Worm (Caenorhabditis elegans): ENCODE results near the gene K12H6.4.

The K12H6.4 gene

DNA sequence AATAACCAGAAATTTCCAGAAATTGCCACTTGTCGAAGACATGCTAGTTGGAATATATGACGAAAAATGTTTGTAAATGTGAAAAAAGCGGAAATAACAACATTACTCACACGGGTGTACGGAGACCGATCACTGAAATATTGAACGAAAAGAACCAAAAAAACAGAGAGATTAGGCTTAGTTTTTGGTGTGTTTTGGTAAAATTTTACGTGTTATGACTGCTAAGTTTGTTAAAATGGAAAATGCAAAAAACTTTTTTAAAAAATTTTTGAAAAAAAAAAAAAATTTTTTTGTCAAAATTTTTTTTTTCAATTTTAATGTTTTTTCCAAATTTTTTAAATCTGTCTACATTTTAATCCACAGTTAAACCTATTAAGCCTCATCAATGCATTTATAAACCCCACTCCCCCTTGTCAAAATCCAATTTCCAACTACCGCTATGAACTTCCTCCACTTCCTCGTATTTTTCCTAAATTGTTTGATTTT is 1.6 kb downstream of the K12H6.4 start, which contains the start of the genes fut-4 and K12H6.10:
Gene fut-4 (minus strand): TSS at position 101 of the 486 bp plus-strand sequence.
Gene K12H6.10 (plus strand): TSS at position 436 of the 486 bp plus-strand sequence.
- TF ChIP-seq tab-1 (GFP tag; IDR thresholded peaks at IDR 0.05): no peak
- TF ChIP-seq ztf-23 (GFP tag; IDR thresholded peaks at IDR 0.05): no peak
- TF ChIP-seq ztf-29 (GFP tag; IDR thresholded peaks at IDR 0.05): no peak
- TF ChIP-seq med-1 (GFP tag; optimal IDR thresholded peaks at IDR 0.05; ENCODE audit: insufficient read depth): no peak
- TF ChIP-seq klf-2 (GFP tag; conservative IDR thresholded peaks at IDR 0.05): no peak
- no peak for TF ChIP-seq ref-1 (GFP tag; conservative IDR thresholded peaks at IDR 0.05)
- no peak for TF ChIP-seq cog-1 (tag; optimal IDR thresholded peaks at IDR 0.05)
- no peak for TF ChIP-seq T22C8.4 (GFP tag; IDR thresholded peaks at IDR 0.05)
- no peak for TF ChIP-seq flt-1 (GFP tag; IDR thresholded peaks at IDR 0.05)

DNA sequence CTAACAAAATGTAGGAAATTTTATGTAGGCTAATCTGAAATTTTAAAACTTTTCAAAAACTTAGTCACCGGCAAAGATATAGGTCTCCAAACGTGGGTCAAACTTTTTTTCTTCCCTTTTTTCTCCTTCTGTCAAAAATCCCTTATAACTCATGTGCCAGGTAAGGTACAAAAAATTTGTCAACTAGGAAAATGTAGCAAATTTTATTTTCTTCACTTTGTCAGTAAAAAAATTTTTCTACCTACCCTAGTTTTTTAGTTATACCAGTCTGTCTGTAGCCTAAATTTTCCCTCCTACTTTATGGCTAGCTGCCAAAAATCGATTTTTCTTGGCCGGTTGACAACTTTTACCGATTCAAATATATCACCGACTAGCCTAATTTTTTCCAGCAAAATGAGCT is 7.4 kb downstream of the K12H6.4 start, which contains the start of gene set-13:
Gene set-13 (plus strand): TSS at position 301 of the 400 bp plus-strand sequence.
- TF ChIP-seq ref-1 (GFP tag; conservative IDR thresholded peaks at IDR 0.05): no peak
- no peak for TF ChIP-seq cog-1 (tag; optimal IDR thresholded peaks at IDR 0.05)
- TF ChIP-seq med-1 (GFP tag; optimal IDR thresholded peaks at IDR 0.05; ENCODE audit: insufficient read depth): no peak
- no peak for TF ChIP-seq ztf-29 (GFP tag; IDR thresholded peaks at IDR 0.05)
- TF ChIP-seq T22C8.4 (GFP tag; IDR thresholded peaks at IDR 0.05): no peak
- TF ChIP-seq tab-1 (GFP tag; IDR thresholded peaks at IDR 0.05): no peak
- no peak for TF ChIP-seq ztf-23 (GFP tag; IDR thresholded peaks at IDR 0.05)
- TF ChIP-seq flt-1 (GFP tag; IDR thresholded peaks at IDR 0.05): no peak
- TF ChIP-seq klf-2 (GFP tag; conservative IDR thresholded peaks at IDR 0.05): no peak

DNA sequence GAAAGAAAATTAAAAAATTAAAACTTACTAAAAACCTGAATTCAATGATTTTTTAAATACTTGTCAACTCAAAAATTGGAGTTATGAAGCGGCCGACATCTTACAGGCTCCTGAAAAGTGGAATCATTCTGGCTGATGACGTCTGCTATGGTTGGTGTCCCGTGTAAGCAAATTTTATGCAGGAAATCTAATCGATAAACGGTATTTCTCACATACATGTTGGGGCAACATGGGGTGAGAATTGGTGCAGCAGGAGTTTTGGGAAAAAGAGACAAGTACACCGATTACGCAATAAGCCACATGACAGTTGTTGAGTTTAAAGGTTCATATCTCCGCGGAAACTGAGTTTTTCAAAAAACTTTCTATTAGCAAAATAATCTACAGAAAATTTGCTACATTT is 8.6 kb downstream of the K12H6.4 start, which contains the start of gene K12H6.2:
Gene K12H6.2 (minus strand): TSS at position 101 of the 400 bp plus-strand sequence.
- TF ChIP-seq klf-2 (GFP tag; conservative IDR thresholded peaks at IDR 0.05): no peak

DNA sequence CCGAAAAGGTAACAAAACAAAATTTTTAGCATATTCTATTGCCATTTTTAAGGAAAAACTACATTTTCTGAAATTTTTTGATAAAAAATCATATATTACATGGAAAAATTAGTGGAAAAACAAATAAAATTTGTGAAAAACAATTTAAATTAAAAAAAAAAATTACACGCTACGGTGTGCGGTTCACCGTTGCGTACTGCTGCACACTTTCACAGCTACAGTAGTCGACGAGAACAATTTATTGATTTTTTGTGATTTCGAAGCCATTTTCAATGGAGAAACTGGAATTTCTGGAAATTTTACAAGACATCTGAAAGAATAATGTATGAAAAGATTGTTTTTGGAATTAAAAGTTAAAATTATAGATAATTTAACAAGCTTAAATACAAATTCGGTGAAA is 9.1 kb downstream of the K12H6.4 start:
- TF ChIP-seq ztf-23 (GFP tag; IDR thresholded peaks at IDR 0.05) (no peak), cog-1 (tag; optimal IDR thresholded peaks at IDR 0.05) (no peak), flt-1 (GFP tag; IDR thresholded peaks at IDR 0.05) (no peak), tab-1 (GFP tag; IDR thresholded peaks at IDR 0.05) (no peak), klf-2 (GFP tag; conservative IDR thresholded peaks at IDR 0.05) (no peak), ref-1 (GFP tag; conservative IDR thresholded peaks at IDR 0.05) (no peak)

DNA sequence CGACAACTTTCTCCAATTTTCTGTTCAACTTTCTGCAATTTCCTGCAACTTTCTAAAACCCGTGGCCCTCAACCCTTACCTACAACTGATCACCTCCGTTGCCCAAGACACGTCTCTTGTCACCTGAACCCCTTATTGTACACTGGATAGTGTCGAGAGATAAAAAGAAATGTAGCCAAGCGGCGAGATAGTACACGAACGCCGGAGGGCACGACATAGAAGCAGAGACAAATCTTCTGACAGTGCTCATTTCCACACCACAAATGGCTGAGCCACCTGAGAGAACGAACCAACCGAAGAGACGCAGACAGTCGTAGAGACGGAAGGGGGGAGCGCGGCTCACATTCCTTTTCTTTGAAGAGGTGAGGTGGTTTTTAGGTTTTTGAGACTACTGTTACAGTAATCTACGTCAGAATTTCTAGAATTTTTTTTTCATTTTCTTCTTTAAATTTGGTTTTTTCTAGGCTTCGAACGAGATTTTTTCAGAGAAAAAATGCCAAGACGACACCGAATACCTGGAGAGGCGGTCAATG is 16.3 kb downstream of the K12H6.4 start, which contains the start of gene K12H6.12:
Gene K12H6.12 (plus strand): TSS at position 483 of the 533 bp plus-strand sequence.
- TF ChIP-seq ztf-29 (GFP tag; IDR thresholded peaks at IDR 0.05) (no peak), ref-1 (GFP tag; conservative IDR thresholded peaks at IDR 0.05) (no peak), ztf-23 (GFP tag; IDR thresholded peaks at IDR 0.05) (no peak), klf-2 (GFP tag; conservative IDR thresholded peaks at IDR 0.05) (no peak), T22C8.4 (GFP tag; IDR thresholded peaks at IDR 0.05) (no peak), tab-1 (GFP tag; IDR thresholded peaks at IDR 0.05) (no peak), flt-1 (GFP tag; IDR thresholded peaks at IDR 0.05) (no peak), med-1 (GFP tag; optimal IDR thresholded peaks at IDR 0.05; ENCODE audit: insufficient read depth) (no peak), cog-1 (tag; optimal IDR thresholded peaks at IDR 0.05) (no peak)

DNA sequence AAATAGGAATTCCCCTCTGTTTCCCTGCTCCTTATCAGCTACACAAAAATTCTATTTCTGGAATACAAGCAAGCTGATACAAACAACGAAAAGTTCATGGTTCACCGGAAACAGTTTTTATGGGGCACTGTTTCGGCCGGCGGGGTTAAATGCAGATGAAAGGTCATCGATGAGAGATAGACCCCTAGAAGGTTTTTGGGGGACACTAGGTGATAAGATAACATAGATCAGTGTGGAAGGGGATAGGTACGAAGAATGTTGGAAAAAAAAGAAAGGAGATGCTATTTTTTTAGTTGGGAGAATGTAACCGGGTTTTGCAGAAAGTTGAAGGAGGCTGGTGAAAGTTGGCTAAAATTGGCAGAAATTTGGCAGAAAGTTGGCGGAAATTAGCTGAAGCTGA is 18.5 kb downstream of the K12H6.4 start:
- TF ChIP-seq T22C8.4 (GFP tag; IDR thresholded peaks at IDR 0.05) (no peak), ztf-29 (GFP tag; IDR thresholded peaks at IDR 0.05) (no peak), tab-1 (GFP tag; IDR thresholded peaks at IDR 0.05) (no peak), ztf-23 (GFP tag; IDR thresholded peaks at IDR 0.05) (no peak), cog-1 (tag; optimal IDR thresholded peaks at IDR 0.05) (no peak), klf-2 (GFP tag; conservative IDR thresholded peaks at IDR 0.05) (no peak), flt-1 (GFP tag; IDR thresholded peaks at IDR 0.05) (no peak), ref-1 (GFP tag; conservative IDR thresholded peaks at IDR 0.05) (no peak), med-1 (GFP tag; optimal IDR thresholded peaks at IDR 0.05; ENCODE audit: insufficient read depth) (no peak)

DNA sequence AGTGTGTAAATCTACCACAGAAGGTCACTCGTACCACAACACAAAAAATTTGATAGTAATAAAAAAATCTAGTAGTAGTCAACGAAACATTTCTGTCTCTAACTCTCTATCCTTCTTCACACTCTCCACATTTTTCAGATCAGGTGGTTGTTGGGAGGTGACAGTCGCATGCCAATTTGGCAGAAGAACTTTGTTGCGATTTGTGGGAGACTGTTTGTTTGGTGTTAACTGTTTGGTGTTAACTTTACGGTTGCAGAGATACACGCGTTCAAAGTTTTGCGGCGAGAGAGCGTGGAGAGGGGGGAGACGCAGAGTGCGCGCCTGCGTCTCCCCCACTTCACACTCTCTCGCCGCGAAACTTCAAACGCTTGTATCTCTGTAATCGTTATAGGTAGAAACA is 19.1 kb downstream of the K12H6.4 start:
- TF ChIP-seq tab-1 (GFP tag; IDR thresholded peaks at IDR 0.05) (no peak), ref-1 (GFP tag; conservative IDR thresholded peaks at IDR 0.05) (no peak), flt-1 (GFP tag; IDR thresholded peaks at IDR 0.05) (no peak), T22C8.4 (GFP tag; IDR thresholded peaks at IDR 0.05) (no peak), ztf-29 (GFP tag; IDR thresholded peaks at IDR 0.05) (no peak), cog-1 (tag; optimal IDR thresholded peaks at IDR 0.05) (no peak), med-1 (GFP tag; optimal IDR thresholded peaks at IDR 0.05; ENCODE audit: insufficient read depth) (no peak), ztf-23 (GFP tag; IDR thresholded peaks at IDR 0.05) (no peak), klf-2 (GFP tag; conservative IDR thresholded peaks at IDR 0.05) (no peak)

DNA sequence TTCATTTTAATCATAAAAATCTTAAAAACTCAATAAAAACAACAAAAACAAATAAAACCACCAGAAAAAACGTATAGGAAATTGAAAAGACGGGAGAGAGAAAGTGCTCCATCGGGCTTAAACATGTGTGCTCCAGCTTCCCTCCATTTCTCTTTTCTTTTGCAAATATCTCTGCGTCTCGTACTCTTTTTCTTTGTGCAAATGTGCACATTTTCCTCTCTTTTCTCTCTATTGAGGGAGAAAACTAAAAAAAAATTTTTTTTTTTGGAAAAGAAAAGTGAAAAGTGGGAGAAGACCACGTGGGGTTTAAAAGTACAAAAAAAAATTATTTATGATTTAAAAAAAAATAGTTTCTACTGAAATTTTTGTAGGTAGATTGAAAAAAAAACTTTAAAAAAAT is 19.8 kb downstream of the K12H6.4 start:
- TF ChIP-seq flt-1 (GFP tag; IDR thresholded peaks at IDR 0.05): no peak
- TF ChIP-seq T22C8.4 (GFP tag; IDR thresholded peaks at IDR 0.05): no peak
- TF ChIP-seq klf-2 (GFP tag; conservative IDR thresholded peaks at IDR 0.05): no peak
- no peak for TF ChIP-seq med-1 (GFP tag; optimal IDR thresholded peaks at IDR 0.05; ENCODE audit: insufficient read depth)
- TF ChIP-seq tab-1 (GFP tag; IDR thresholded peaks at IDR 0.05): no peak
- TF ChIP-seq ref-1 (GFP tag; conservative IDR thresholded peaks at IDR 0.05): no peak
- TF ChIP-seq ztf-29 (GFP tag; IDR thresholded peaks at IDR 0.05): no peak
- no peak for TF ChIP-seq cog-1 (tag; optimal IDR thresholded peaks at IDR 0.05)
- TF ChIP-seq ztf-23 (GFP tag; IDR thresholded peaks at IDR 0.05): no peak

DNA sequence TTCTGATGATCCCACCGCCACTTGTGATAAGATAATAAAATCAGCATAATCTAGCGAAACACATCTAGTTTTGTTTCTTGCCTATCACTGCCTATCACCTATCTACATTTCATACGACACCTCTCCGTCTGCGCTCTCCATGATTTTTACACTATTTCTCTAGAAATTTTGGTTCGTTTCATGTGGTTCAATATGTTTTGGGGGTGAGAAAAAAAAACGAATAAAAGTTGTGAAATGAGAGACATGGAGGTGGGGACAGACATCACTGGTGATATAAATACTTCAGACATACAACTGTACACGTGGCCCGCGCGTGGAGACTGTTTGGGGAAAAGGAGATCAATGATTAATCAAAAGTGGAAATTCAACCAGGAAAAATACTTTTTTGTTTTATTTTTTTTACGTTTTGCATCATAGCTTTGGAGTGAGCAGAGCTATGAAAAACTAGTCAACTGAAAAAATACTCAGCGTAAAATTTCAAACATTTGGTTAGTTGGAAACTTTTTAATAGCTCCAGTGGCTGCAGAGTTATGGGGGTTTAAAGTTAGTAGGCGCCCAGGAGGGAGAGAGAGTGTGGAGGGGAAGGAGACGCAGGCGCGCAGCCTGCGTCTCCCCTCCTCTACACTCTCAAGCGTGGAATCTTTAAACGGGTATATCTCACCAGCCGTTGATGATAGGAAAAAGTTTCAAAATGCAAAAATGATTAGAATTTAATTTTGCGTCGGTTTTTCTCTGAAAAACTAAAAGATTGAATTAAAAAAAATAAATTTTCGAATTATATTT is 21.1 kb downstream of the K12H6.4 start:
- TF ChIP-seq tab-1 (GFP tag; IDR thresholded peaks at IDR 0.05) (no peak), ztf-23 (GFP tag; IDR thresholded peaks at IDR 0.05) (no peak), cog-1 (tag; optimal IDR thresholded peaks at IDR 0.05) (no peak), klf-2 (GFP tag; conservative IDR thresholded peaks at IDR 0.05) (no peak), flt-1 (GFP tag; IDR thresholded peaks at IDR 0.05) (no peak), med-1 (GFP tag; optimal IDR thresholded peaks at IDR 0.05; ENCODE audit: insufficient read depth) (no peak), T22C8.4 (GFP tag; IDR thresholded peaks at IDR 0.05) (no peak), ztf-29 (GFP tag; IDR thresholded peaks at IDR 0.05) (no peak), ref-1 (GFP tag; conservative IDR thresholded peaks at IDR 0.05) (no peak)

Measured in whole organism, midembryonic.